Worm (Caenorhabditis elegans) whole organism, L1 larva: ENCODE data around the gene spr-3.

Experiments used
- pqm-1 ChIP-seq: sonication (generic microtip); optimal IDR thresholded peaks from 3 replicates; lab custom pipeline; 2017; ENCODE audit warnings: missing biosample characterization, missing genetic modification characterization
- ztf-11 ChIP-seq, 2 experiments: sonication (generic microtip); optimal IDR thresholded peaks; 2 replicates each; lab custom pipeline; 2016 to 2017; ENCODE audit warnings: missing genetic modification characterization in 2 of 2, missing biosample characterization in 1 of 2, missing compliant biosample characterization in 1 of 2

- TF ChIP-seq ztf-11 (tag; optimal IDR thresholded peaks at IDR 0.05; lab: Kevin White, UChicago) (no peak), pqm-1 (tag; lab: Kevin White, UChicago) (no peak)
Observed at ce11 chrX:4544543-4544942, 30.6 kb downstream of the spr-3 start, which contains the start of gene C07A12.2.
